Worm (Caenorhabditis elegans) whole organism, mixed stage, embryonic: ENCODE results near the gene K09C6.10.

Source experiments
- M03D4.4 ChIP-seq: sonication (generic microtip); optimal IDR thresholded peaks from 2 replicates; lab custom pipeline; 2017; ENCODE audit warnings: mild to moderate bottlenecking, missing genetic modification characterization, missing compliant biosample characterization
- bed-3 ChIP-seq: fragments of 200-800 bp; sonication (Bioruptor generic); optimal IDR thresholded peaks from 3 replicates; lab custom pipeline; 2018; ENCODE audit warnings: mild to moderate bottlenecking, missing genetic modification characterization, moderate library complexity, missing compliant biosample characterization
- blmp-1 ChIP-seq: fragments of 150-350 bp; optimal IDR thresholded peaks from 2 replicates; lab custom pipeline; 2014; ENCODE audit warnings: missing biosample characterization, missing genetic modification characterization
- ceh-39 ChIP-seq: fragments of 150-350 bp; optimal IDR thresholded peaks from 2 replicates; lab custom pipeline; 2014; ENCODE audit warnings: missing biosample characterization, missing genetic modification characterization
- ceh-43 ChIP-seq: fragments of 200-800 bp; sonication (Bioruptor generic); optimal IDR thresholded peaks from 2 replicates; lab custom pipeline; 2018; ENCODE audit warnings: mild to moderate bottlenecking, missing genetic modification characterization, moderate library complexity, missing compliant biosample characterization
- ceh-83 ChIP-seq: fragments of 200-800 bp; sonication (Bioruptor generic); optimal IDR thresholded peaks from 2 replicates; lab custom pipeline; 2018; ENCODE audit warnings: mild to moderate bottlenecking, missing genetic modification characterization, missing compliant biosample characterization
- cnd-1 ChIP-seq: fragments of 200-800 bp; sonication (Bioruptor generic); optimal IDR thresholded peaks from 2 replicates; lab custom pipeline; 2018; ENCODE audit warnings: mild to moderate bottlenecking, missing genetic modification characterization, missing compliant biosample characterization
- drap-1 ChIP-seq: fragments of 200-800 bp; sonication (Bioruptor generic); optimal IDR thresholded peaks from 3 replicates; lab custom pipeline; 2018; ENCODE audit warnings: mild to moderate bottlenecking, missing genetic modification characterization, missing compliant biosample characterization
- elt-1 ChIP-seq: sonication (generic microtip); optimal IDR thresholded peaks from 2 replicates; lab custom pipeline; 2017; ENCODE audit warnings: missing genetic modification characterization, mild to moderate bottlenecking, missing compliant biosample characterization, antibody characterized with exemption, moderate library complexity, borderline replicate concordance; ENCODE audit not compliant: insufficient read depth
- elt-3 ChIP-seq: fragments of 150-350 bp; optimal IDR thresholded peaks from 2 replicates; lab custom pipeline; 2014; ENCODE audit warnings: missing biosample characterization, missing genetic modification characterization
- ham-2 ChIP-seq: fragments of 200-800 bp; sonication (Bioruptor generic); optimal IDR thresholded peaks from 2 replicates; lab custom pipeline; 2018; ENCODE audit warnings: mild to moderate bottlenecking, missing genetic modification characterization, missing compliant biosample characterization
- hlh-1 ChIP-seq: fragments of 150-350 bp; optimal IDR thresholded peaks from 2 replicates; lab custom pipeline; 2014; ENCODE audit warnings: missing biosample characterization, missing genetic modification reagents, missing genetic modification characterization
- lin-13 ChIP-seq: fragments of 150-350 bp; optimal IDR thresholded peaks from 2 replicates; lab custom pipeline; 2014; ENCODE audit warnings: missing biosample characterization, missing genetic modification characterization
- lin-32 ChIP-seq: fragments of 200-800 bp; sonication (Bioruptor generic); optimal IDR thresholded peaks from 2 replicates; lab custom pipeline; 2018; ENCODE audit warnings: mild to moderate bottlenecking, missing genetic modification characterization, missing compliant biosample characterization
- lsy-2 ChIP-seq: fragments of 150-350 bp; optimal IDR thresholded peaks from 2 replicates; lab custom pipeline; 2014; ENCODE audit warnings: missing biosample characterization, missing genetic modification characterization
- mab-5 ChIP-seq: fragments of 150-350 bp; optimal IDR thresholded peaks from 2 replicates; lab custom pipeline; 2014; ENCODE audit warnings: missing biosample characterization, missing genetic modification characterization
- mep-1 ChIP-seq: fragments of 150-350 bp; optimal IDR thresholded peaks from 2 replicates; lab custom pipeline; 2017; ENCODE audit warnings: missing biosample characterization, missing genetic modification reagents, missing genetic modification characterization, inconsistent platforms
- mls-2 ChIP-seq: sonication (generic microtip); optimal IDR thresholded peaks from 2 replicates; lab custom pipeline; 2016; ENCODE audit warnings: mild to moderate bottlenecking, missing genetic modification characterization, moderate library complexity, missing compliant biosample characterization
- nhr-12 ChIP-seq: fragments of 150-350 bp; optimal IDR thresholded peaks from 2 replicates; lab custom pipeline; 2014; ENCODE audit warnings: missing biosample characterization, missing genetic modification characterization
- nhr-237 ChIP-seq: fragments of 150-350 bp; optimal IDR thresholded peaks from 2 replicates; lab custom pipeline; 2014; ENCODE audit warnings: missing biosample characterization, missing genetic modification characterization
- nhr-28 ChIP-seq: fragments of 150-350 bp; optimal IDR thresholded peaks from 2 replicates; lab custom pipeline; 2014; ENCODE audit warnings: missing biosample characterization, missing genetic modification characterization
- nhr-76 ChIP-seq: sonication (generic microtip); optimal IDR thresholded peaks from 2 replicates; lab custom pipeline; 2017; ENCODE audit warnings: missing biosample characterization, missing genetic modification characterization
- pha-4 ChIP-seq: fragments of 150-350 bp; optimal IDR thresholded peaks from 2 replicates; lab custom pipeline; 2018; ENCODE audit warnings: missing biosample characterization, missing genetic modification reagents, missing genetic modification characterization
- sem-2 ChIP-seq: fragments of 200-800 bp; sonication (Bioruptor generic); optimal IDR thresholded peaks from 2 replicates; lab custom pipeline; 2018; ENCODE audit warnings: mild to moderate bottlenecking, missing genetic modification characterization, missing compliant biosample characterization
- snpc-4 ChIP-seq: fragments of 150-350 bp; optimal IDR thresholded peaks from 2 replicates; lab custom pipeline; 2014; ENCODE audit warnings: missing biosample characterization, missing genetic modification characterization
- sptf-1 ChIP-seq: sonication (generic microtip); optimal IDR thresholded peaks from 2 replicates; lab custom pipeline; 2017; ENCODE audit warnings: mild to moderate bottlenecking, missing genetic modification characterization, moderate library complexity, missing compliant biosample characterization
- tbx-8 ChIP-seq: fragments of 200-800 bp; sonication (Bioruptor generic); optimal IDR thresholded peaks from 2 replicates; lab custom pipeline; 2018; ENCODE audit warnings: mild to moderate bottlenecking, missing genetic modification characterization, moderate library complexity, missing compliant biosample characterization
- unc-120 ChIP-seq: sonication (generic microtip); optimal IDR thresholded peaks from 2 replicates; lab custom pipeline; 2017; ENCODE audit warnings: missing genetic modification characterization, missing compliant biosample characterization; ENCODE audit not compliant: poor library complexity, severe bottlenecking
- unc-39 ChIP-seq: fragments of 150-350 bp; optimal IDR thresholded peaks from 2 replicates; lab custom pipeline; 2014; ENCODE audit warnings: missing biosample characterization, missing genetic modification characterization
- zip-8 ChIP-seq: fragments of 150-350 bp; optimal IDR thresholded peaks from 2 replicates; lab custom pipeline; 2014; ENCODE audit warnings: missing biosample characterization, missing genetic modification characterization
- ztf-11 ChIP-seq: fragments of 150-350 bp; optimal IDR thresholded peaks from 2 replicates; lab custom pipeline; 2014; ENCODE audit warnings: missing biosample characterization, missing genetic modification characterization

K09C6.10 gene

DNA sequence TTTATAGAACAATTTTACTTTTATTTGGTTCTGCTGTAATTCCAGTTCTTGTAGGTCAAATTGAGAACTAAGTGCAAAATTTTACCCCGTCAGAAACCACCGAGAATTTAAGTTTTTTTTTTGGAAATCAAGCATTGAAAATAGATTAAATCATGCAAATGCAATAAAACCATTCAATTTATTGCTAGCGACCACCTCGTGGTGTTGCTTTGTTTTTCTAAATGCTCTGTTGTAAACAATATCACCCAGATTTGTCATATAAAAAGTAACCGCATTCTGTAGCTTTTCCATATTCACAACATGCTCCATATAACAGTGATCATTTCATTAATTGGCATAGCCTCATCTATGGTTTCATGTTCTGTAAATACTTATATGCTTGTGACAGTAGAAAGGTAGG lies 10.3 kb downstream of the K09C6.10 start, which contains the start of gene srbc-12:
srbc-12 (plus strand) TSS at position 301 of the 400 bp plus-strand sequence.
- no peak for TF ChIP-seq blmp-1
- no peak for TF ChIP-seq cnd-1
- no peak for TF ChIP-seq unc-39
- no peak for TF ChIP-seq mls-2 (tag; lab: Kevin White, UChicago)
- TF ChIP-seq ceh-39 (tag; lab: Kevin White, UChicago), result no peak

DNA sequence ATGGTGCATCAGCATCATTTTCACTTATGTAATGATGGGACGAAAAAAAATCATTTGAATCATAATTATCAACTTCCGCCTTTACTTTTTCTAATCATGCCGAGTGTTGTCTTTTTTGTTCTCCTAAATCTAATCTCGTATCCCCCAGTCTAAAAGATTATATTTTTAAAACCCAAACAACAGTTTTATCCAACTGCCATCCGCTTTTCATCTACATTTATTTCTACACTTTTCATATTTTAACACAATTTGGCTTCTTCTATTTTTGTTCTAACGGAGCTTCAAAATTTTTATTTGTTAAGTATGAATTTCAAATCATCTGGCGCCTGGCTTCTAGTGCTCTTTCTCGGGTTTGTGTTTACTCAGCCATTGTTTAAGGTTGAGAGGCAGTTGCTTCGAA lies 13.0 kb downstream of the K09C6.10 start, which contains the start of gene K09C6.3:
K09C6.3 (plus strand) TSS at position 301 of the 400 bp plus-strand sequence.
- TF ChIP-seq nhr-28 (tag; lab: Kevin White, UChicago), result no peak
- no peak for TF ChIP-seq pha-4 (tag; lab: Kevin White, UChicago)
- no peak for TF ChIP-seq mep-1 (tag; lab: Kevin White, UChicago)
- no peak for TF ChIP-seq M03D4.4
- no peak for TF ChIP-seq blmp-1
- TF ChIP-seq ham-2 (GFP tag; lab: Kevin White, UChicago), result no peak
- no peak for TF ChIP-seq cnd-1
- no peak for TF ChIP-seq lsy-2 (tag; lab: Kevin White, UChicago)
- TF ChIP-seq sem-2 (GFP tag; lab: Kevin White, UChicago), result no peak
- no peak for TF ChIP-seq ceh-83 (GFP tag; lab: Kevin White, UChicago)
- no peak for TF ChIP-seq sptf-1
- TF ChIP-seq ceh-43, result no peak
- no peak for TF ChIP-seq drap-1 (GFP tag; lab: Kevin White, UChicago)
- no peak for TF ChIP-seq hlh-1 (tag; lab: Kevin White, UChicago)
- no peak for TF ChIP-seq lin-13
- TF ChIP-seq elt-3 (tag; lab: Kevin White, UChicago), result no peak

DNA sequence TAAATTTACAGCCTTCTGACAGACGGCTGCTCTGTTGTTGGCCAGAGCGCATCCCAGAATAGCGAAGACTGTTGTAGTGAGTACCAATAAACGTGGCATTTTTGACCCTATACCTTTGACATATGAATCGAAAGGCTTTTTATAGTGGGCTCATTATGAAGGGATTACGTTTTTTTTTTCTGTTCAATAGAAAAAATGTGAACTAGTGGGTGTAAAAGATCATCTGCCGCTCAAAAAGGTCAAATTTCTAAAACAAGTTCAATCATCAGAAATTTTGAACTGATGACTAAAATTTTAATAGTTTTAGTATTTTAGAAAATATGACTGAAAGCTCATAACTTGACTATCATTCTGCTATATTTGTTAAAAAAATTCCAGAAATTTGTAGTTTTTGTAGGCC lies 15.7 kb downstream of the K09C6.10 start, which contains the start of gene K09C6.9:
K09C6.9 (minus strand) TSS at position 101 of the 400 bp plus-strand sequence.
- TF ChIP-seq ham-2 (GFP tag; lab: Kevin White, UChicago), result no peak
- no peak for TF ChIP-seq lsy-2 (tag; lab: Kevin White, UChicago)
- TF ChIP-seq ceh-43, result no peak
- TF ChIP-seq lin-13, result no peak
- no peak for TF ChIP-seq tbx-8 (GFP tag; lab: Kevin White, UChicago)
- TF ChIP-seq drap-1 (GFP tag; lab: Kevin White, UChicago), result no peak
- no peak for TF ChIP-seq elt-1 (tag; lab: Kevin White, UChicago)
- TF ChIP-seq bed-3 (GFP tag; lab: Kevin White, UChicago), result no peak
- TF ChIP-seq snpc-4 (tag; lab: Kevin White, UChicago), result no peak
- TF ChIP-seq cnd-1, result no peak
- no peak for TF ChIP-seq elt-3 (tag; lab: Kevin White, UChicago)
- no peak for TF ChIP-seq nhr-237

DNA sequence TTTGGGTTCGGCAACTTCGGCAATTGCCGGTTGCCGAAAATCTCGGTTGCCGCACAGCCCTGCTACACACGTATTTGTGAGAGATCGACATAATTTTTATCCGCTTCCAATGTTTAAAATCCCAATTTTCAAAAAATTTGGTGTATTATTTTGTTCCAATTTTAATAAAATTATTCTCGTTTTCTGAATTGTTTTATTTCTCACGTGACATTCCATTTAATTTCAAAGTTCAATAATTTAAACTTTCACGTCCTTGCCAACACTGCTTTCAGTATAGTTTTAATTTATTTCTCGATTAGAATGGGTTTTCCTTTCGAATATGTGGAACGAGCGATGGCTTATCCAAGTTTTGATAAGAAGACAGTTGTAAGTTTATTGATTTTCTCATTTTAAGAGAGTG lies 17.3 kb downstream of the K09C6.10 start, which contains the start of gene K09C6.2:
K09C6.2 (plus strand) TSS at position 301 of the 400 bp plus-strand sequence.
- TF ChIP-seq cnd-1 (no peak), mep-1 (tag; lab: Kevin White, UChicago) (no peak), ceh-83 (GFP tag; lab: Kevin White, UChicago) (no peak), unc-120 (tag; lab: Kevin White, UChicago) (no peak), ztf-11 (tag; lab: Kevin White, UChicago) (no peak), nhr-237 (no peak), nhr-76 (tag; lab: Kevin White, UChicago) (no peak), drap-1 (GFP tag; lab: Kevin White, UChicago) (no peak), pha-4 (tag; lab: Kevin White, UChicago) (no peak), ceh-39 (tag; lab: Kevin White, UChicago) (no peak), unc-39 (no peak), lin-13 (no peak), elt-3 (tag; lab: Kevin White, UChicago) (no peak), M03D4.4 (no peak), tbx-8 (GFP tag; lab: Kevin White, UChicago) (no peak), blmp-1 (no peak)
- TF ChIP-seq, all 35 proteins: peak for 0

DNA sequence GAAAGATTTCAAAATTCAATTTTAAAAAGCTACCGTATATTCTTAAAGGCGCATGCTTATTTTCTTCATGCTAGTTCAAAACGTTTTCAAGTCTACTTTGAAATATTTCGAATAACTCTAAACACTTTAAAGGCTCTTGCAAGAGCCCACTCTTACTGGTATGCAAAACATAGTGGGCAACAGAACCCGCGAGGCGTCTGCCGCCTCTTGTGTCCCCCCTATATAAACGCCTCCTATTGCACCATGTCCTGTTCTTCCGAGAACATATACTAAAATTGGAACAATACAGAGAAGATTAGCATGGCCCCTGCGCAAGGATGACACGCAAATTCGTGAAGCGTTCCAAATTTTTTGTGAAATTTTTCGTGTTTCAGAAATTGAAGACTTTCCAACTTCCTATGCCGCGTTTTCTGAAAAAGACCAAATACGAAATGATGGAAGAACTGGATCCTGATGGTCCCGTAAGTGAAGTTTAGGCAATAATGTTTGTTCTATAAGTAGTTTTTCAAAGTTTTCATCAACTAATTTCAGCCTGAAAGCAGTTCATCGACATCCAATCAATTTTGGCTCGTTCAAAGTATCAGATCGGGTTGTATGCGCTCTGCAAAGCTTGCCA lies 19.7 kb downstream of the K09C6.10 start:
- no peak for TF ChIP-seq ham-2 (GFP tag; lab: Kevin White, UChicago)
- no peak for TF ChIP-seq tbx-8 (GFP tag; lab: Kevin White, UChicago)
- peak; percentile 48 for TF ChIP-seq ceh-83 (GFP tag; lab: Kevin White, UChicago)

DNA sequence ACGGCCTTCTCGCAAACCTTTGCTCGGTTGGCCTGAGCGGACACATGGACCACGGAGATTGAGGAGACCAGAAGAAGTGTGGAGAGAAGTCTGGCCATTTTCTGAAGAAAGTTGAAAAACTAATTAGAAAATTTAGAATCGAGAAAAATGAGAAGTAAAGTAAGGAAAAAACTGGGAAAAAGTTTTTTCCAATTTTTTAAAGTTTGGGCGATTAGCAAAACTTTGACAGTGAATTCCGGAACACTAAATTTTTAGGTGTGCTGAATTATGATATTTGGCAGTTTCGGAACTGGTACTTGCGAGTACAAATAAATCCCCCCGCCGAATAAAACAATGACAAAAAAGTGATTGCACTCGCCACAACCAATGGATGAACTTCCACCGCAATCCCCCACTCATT lies 27.5 kb downstream of the K09C6.10 start, which contains the start of gene T02B11.3:
T02B11.3 (minus strand) TSS at position 101 of the 400 bp plus-strand sequence.
- TF ChIP-seq elt-3 (tag; lab: Kevin White, UChicago) (no peak), hlh-1 (tag; lab: Kevin White, UChicago) (no peak), pha-4 (tag; lab: Kevin White, UChicago) (no peak), mab-5 (tag; lab: Kevin White, UChicago) (no peak), tbx-8 (GFP tag; lab: Kevin White, UChicago) (no peak), elt-1 (tag; lab: Kevin White, UChicago) (no peak), nhr-28 (tag; lab: Kevin White, UChicago) (no peak), cnd-1 (no peak), zip-8 (tag; lab: Kevin White, UChicago) (no peak), unc-120 (tag; lab: Kevin White, UChicago) (no peak), lin-32 (GFP tag; lab: Kevin White, UChicago) (no peak), unc-39 (no peak), ceh-43 (no peak), nhr-12 (tag; lab: Kevin White, UChicago) (no peak)
- TF ChIP-seq, all 35 proteins: peak for 0
